Fruit fly (Drosophila melanogaster): ENCODE results near the gene Atg3.

The Atg3 gene

dm6 chr3L:18792009-18792339 lies 43.5 kb downstream of the Atg3 start:
- TF ChIP-seq CG8478 (optimal IDR thresholded peaks at IDR 0.05) (no peak), EcR (GFP tag; optimal IDR thresholded peaks at IDR 0.05) (no peak), Dll (optimal IDR thresholded peaks at IDR 0.05) (no peak), pan (optimal IDR thresholded peaks at IDR 0.05) (no peak), psq (optimal IDR thresholded peaks at IDR 0.05) (no peak), usp (GFP tag; optimal IDR thresholded peaks at IDR 0.05) (no peak)

- TF ChIP-seq pan (optimal IDR thresholded peaks at IDR 0.05) (no peak), usp (GFP tag; optimal IDR thresholded peaks at IDR 0.05) (no peak), psq (optimal IDR thresholded peaks at IDR 0.05) (no peak), EcR (GFP tag; optimal IDR thresholded peaks at IDR 0.05) (no peak), Dll (optimal IDR thresholded peaks at IDR 0.05) (no peak), CG8478 (optimal IDR thresholded peaks at IDR 0.05) (no peak)
These were observed 44.3 kb downstream of the Atg3 start for dm6 chr3L:18792834-18793233.

- TF ChIP-seq pan (optimal IDR thresholded peaks at IDR 0.05), result no peak
- TF ChIP-seq psq (optimal IDR thresholded peaks at IDR 0.05), result no peak
- TF ChIP-seq Dll (optimal IDR thresholded peaks at IDR 0.05), result no peak
- TF ChIP-seq EcR (GFP tag; optimal IDR thresholded peaks at IDR 0.05), result no peak
- no peak for TF ChIP-seq CG8478 (optimal IDR thresholded peaks at IDR 0.05)
- no peak for TF ChIP-seq usp (GFP tag; optimal IDR thresholded peaks at IDR 0.05)
These were observed 46.8 kb downstream of the Atg3 start for dm6 chr3L:18795056-18795841.

dm6 chr3L:18796376-18796775 lies 47.9 kb downstream of the Atg3 start:
- no peak for TF ChIP-seq EcR (GFP tag; optimal IDR thresholded peaks at IDR 0.05)
- TF ChIP-seq psq (optimal IDR thresholded peaks at IDR 0.05), result no peak
- no peak for TF ChIP-seq pan (optimal IDR thresholded peaks at IDR 0.05)
- no peak for TF ChIP-seq usp (GFP tag; optimal IDR thresholded peaks at IDR 0.05)
- no peak for TF ChIP-seq Dll (optimal IDR thresholded peaks at IDR 0.05)
- no peak for TF ChIP-seq CG8478 (optimal IDR thresholded peaks at IDR 0.05)

dm6 chr3L:18799508-18800062 lies 51.1 kb downstream of the Atg3 start:
- TF ChIP-seq pan (optimal IDR thresholded peaks at IDR 0.05) (no peak), EcR (GFP tag; optimal IDR thresholded peaks at IDR 0.05) (no peak), usp (GFP tag; optimal IDR thresholded peaks at IDR 0.05) (no peak), CG8478 (optimal IDR thresholded peaks at IDR 0.05) (no peak), psq (optimal IDR thresholded peaks at IDR 0.05) (no peak), Dll (optimal IDR thresholded peaks at IDR 0.05) (no peak)
